Worm (Caenorhabditis elegans): Measurements from ENCODE around the gene F20B6.4.
A peak's percentile ranks its signal among the peaks of the same experiment; 100 is the strongest.

DNA sequence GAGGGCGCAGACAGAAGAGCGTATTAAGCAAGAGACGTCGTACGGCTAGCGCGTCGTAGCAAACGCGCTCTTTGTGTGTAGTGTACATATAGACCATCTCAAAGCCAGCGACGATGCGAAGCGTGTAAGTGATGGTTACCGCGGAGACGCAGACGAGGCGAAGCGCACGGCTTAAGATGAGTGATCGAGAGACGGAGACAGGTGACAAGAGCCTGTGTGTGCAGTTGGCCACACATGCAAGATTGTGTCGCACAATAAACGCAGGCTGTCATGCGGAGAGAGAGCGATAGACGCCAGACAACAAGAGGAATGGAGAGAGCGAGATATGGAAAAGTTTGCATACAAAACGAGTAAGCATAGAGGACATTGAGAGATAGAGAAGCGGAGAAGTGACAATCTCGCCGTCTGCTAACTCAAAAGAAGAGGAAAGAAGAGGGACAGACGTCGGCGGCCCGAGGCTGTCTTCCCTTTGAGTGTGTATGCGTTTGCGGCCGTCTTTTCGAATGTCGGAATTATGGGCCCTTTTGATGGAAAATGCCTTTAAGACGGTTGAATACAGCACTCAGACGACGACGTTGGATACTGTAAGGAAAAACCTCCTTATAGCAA lies 26.6 kb upstream of the F20B6.4 start:
- TF ChIP-seq mdl-1 (tag; optimal IDR thresholded peaks at IDR 0.05) (peak; percentile 44 to 66), ama-1 (optimal IDR thresholded peaks at IDR 0.05) (peak; percentile 63), snpc-4 (tag; optimal IDR thresholded peaks at IDR 0.05) (peak; percentile 39), aly-2 (tag; optimal IDR thresholded peaks at IDR 0.05) (no peak), lin-13 (GFP tag; optimal IDR thresholded peaks at IDR 0.05) (peak; percentile 48), blmp-1 (tag; optimal IDR thresholded peaks at IDR 0.05; ENCODE audit: insufficient read depth) (no peak), unc-55 (GFP tag; optimal IDR thresholded peaks at IDR 0.05) (peak; percentile 49), nhr-77 (tag; optimal IDR thresholded peaks at IDR 0.05) (no peak), skn-1 (tag; optimal IDR thresholded peaks at IDR 0.05) (no peak), lin-11 (tag; optimal IDR thresholded peaks at IDR 0.05) (peak; percentile 77), ZK546.5 (tag; optimal IDR thresholded peaks at IDR 0.05) (no peak), elt-1 (tag; optimal IDR thresholded peaks at IDR 0.05) (peak; percentile 44), ztf-4 (tag; optimal IDR thresholded peaks at IDR 0.05) (peak; percentile 80), nhr-23 (tag; optimal IDR thresholded peaks at IDR 0.05) (no peak)

Data from whole organism, L2 larva.